Worm (Caenorhabditis elegans) whole organism, L2 larva: ENCODE measurements around the gene adm-2.

Experiments used
- blmp-1 ChIP-seq: sonication (generic microtip); optimal IDR thresholded peaks from 2 replicates; lab custom pipeline; 2017; ENCODE audit warnings: missing genetic modification characterization, mild to moderate bottlenecking, missing compliant biosample characterization, antibody characterized with exemption, moderate library complexity; ENCODE audit not compliant: insufficient read depth
- elt-3 ChIP-seq: sonication (generic microtip); optimal IDR thresholded peaks from 2 replicates; lab custom pipeline; 2017; ENCODE audit warnings: missing biosample characterization, missing genetic modification characterization
- lin-39 ChIP-seq: fragments of 150-350 bp; optimal IDR thresholded peaks from 2 replicates; lab custom pipeline; 2014; ENCODE audit warnings: missing biosample characterization, missing genetic modification reagents, missing genetic modification characterization
- nhr-12 ChIP-seq: fragments of 150-350 bp; optimal IDR thresholded peaks from 2 replicates; lab custom pipeline; 2014; ENCODE audit warnings: missing biosample characterization, missing genetic modification characterization
- snpc-4 ChIP-seq: fragments of 150-350 bp; optimal IDR thresholded peaks from 2 replicates; lab custom pipeline; 2014; ENCODE audit warnings: missing biosample characterization, missing genetic modification characterization

- TF ChIP-seq blmp-1 (no peak), elt-3 (no peak), lin-39 (no peak), nhr-12 (no peak), snpc-4 (tag; lab: Kevin White, UChicago) (no peak)
These were observed 42.9 kb upstream of the adm-2 start for ce11 chrX:13644884-13645283.
